Fruit fly (Drosophila melanogaster): ENCODE results near the gene CG5151.

DNA sequence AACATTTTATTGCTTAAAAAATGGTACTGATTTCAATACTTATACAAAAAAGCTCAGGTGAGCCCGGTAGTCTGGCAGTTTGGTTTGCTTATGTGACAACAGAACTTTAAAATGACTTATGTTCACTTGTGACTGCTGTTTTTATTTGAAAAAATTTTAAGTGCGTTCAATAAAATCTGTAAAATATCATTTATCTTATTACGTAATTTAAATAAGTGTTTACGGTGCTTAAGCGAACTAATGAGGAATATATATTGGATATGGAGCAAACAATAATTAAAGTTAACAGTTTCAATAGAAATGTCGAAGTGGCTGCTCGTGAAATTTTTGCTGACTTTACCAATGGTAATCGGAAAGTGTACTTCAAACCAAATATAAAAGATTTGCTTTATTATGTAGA lies 36.5 kb upstream of the CG5151 start, which contains the start of gene dls:
- TF ChIP-seq CG13204 (GFP tag; optimal IDR thresholded peaks at IDR 0.05) (no peak), EcR (GFP tag; optimal IDR thresholded peaks at IDR 0.05) (no peak), CG9948 (tag; optimal IDR thresholded peaks at IDR 0.05) (no peak), Pif1A (GFP tag; optimal IDR thresholded peaks at IDR 0.05) (no peak)
